Worm (Caenorhabditis elegans): ENCODE measurements around the gene F40A3.6.

DNA sequence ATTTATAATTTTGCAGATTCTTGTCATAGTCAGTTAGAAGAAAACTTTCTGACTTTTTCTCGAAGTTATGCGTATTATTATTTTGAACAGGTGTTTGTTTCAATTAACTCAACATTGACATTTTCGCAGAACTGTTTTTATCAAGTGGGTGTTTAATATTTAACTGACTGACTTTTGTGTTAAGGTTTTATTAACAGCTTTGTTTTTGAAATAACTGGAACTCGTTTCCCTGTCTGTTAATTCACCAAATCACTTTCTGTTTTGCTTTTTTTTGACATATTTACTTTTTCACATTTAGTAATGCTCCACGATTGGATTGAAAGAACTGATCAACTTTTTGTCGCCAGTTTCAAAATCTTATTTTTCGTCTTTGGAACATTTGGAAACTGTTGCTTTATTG, 31.8 kb upstream of the F40A3.6 start, which contains the start of gene srsx-7:
- TF ChIP-seq hnd-1 (tag; optimal IDR thresholded peaks at IDR 0.05) (no peak), flt-1 (GFP tag; IDR thresholded peaks at IDR 0.05) (no peak), tra-4 (tag; optimal IDR thresholded peaks at IDR 0.05) (no peak), ama-1 (optimal IDR thresholded peaks at IDR 0.05) (no peak), ceh-13 (GFP tag; optimal IDR thresholded peaks at IDR 0.05) (no peak), tbx-37 (GFP tag; conservative IDR thresholded peaks at IDR 0.05) (no peak), ets-7 (tag; optimal IDR thresholded peaks at IDR 0.05) (no peak), hmbx-1 (tag; optimal IDR thresholded peaks at IDR 0.05) (no peak), ceh-36 (tag; optimal IDR thresholded peaks at IDR 0.05) (no peak), aly-1 (tag; optimal IDR thresholded peaks at IDR 0.05) (no peak)
